Fruit fly (Drosophila melanogaster) whole organism, embryonic: ENCODE measurements around the gene CG14423.

ENCODE experiments used
- ATbp ChIP-seq: fragments of 200-800 bp; sonication (Bioruptor generic); optimal IDR thresholded peaks from 2 replicates; lab custom pipeline; 2017; ENCODE audit warnings: missing biosample characterization, mild to moderate bottlenecking, missing genetic modification characterization, missing genetic modification reagents
- CG10366 ChIP-seq: fragments of 200-800 bp; sonication (Bioruptor generic); IDR thresholded peaks from 2 replicates; pipeline ENCODE4 v1.3.6; 2022; ENCODE audit warnings: missing biosample characterization, missing genetic modification characterization
- CG10543 ChIP-seq: fragments of 200-800 bp; sonication (Bioruptor generic); optimal IDR thresholded peaks from 3 replicates; lab custom pipeline; 2017; ENCODE audit warnings: missing biosample characterization, mild to moderate bottlenecking, missing genetic modification characterization, moderate library complexity
- CG12219 ChIP-seq: fragments of 200-800 bp; sonication (Bioruptor generic); optimal IDR thresholded peaks from 3 replicates; lab custom pipeline; 2018; ENCODE audit warnings: missing biosample characterization, mild to moderate bottlenecking, missing genetic modification characterization
- CG12769 ChIP-seq: fragments of 200-800 bp; sonication (Bioruptor generic); optimal IDR thresholded peaks from 2 replicates; lab custom pipeline; 2019; ENCODE audit warnings: missing biosample characterization, mild to moderate bottlenecking, missing genetic modification characterization, moderate library complexity
- CG13894 ChIP-seq: fragments of 200-800 bp; sonication (Bioruptor generic); optimal IDR thresholded peaks from 3 replicates; lab custom pipeline; 2018; ENCODE audit warnings: missing biosample characterization, mild to moderate bottlenecking, missing genetic modification characterization, moderate library complexity
- CG14441 ChIP-seq: fragments of 200-800 bp; sonication (Bioruptor generic); IDR thresholded peaks from 2 replicates; pipeline ENCODE4 v1.3.6; 2022; ENCODE audit warnings: missing biosample characterization, missing genetic modification characterization
- CG17385 ChIP-seq: fragments of 200-800 bp; sonication (Bioruptor generic); optimal IDR thresholded peaks from 3 replicates; lab custom pipeline; 2018; ENCODE audit warnings: missing biosample characterization, mild to moderate bottlenecking, missing genetic modification characterization
- CG17612 ChIP-seq: fragments of 200-800 bp; sonication (Bioruptor generic); IDR thresholded peaks from 2 replicates; pipeline ENCODE4 v1.3.6; 2022; ENCODE audit warnings: missing biosample characterization, missing genetic modification characterization
- CG18011 ChIP-seq: fragments of 200-800 bp; sonication (Bioruptor generic); optimal IDR thresholded peaks from 2 replicates; lab custom pipeline; 2017; ENCODE audit warnings: missing biosample characterization, missing genetic modification characterization, mild to moderate bottlenecking, moderate library complexity, missing genotype
- CG2120 ChIP-seq: fragments of 200-800 bp; sonication (Bioruptor generic); optimal IDR thresholded peaks from 3 replicates; lab custom pipeline; 2016; ENCODE audit warnings: missing biosample characterization, missing genetic modification characterization
- CG30431 ChIP-seq: fragments of 200-800 bp; sonication (Bioruptor generic); optimal IDR thresholded peaks from 2 replicates; lab custom pipeline; 2017; ENCODE audit warnings: missing biosample characterization, missing genetic modification characterization
- CG32772 ChIP-seq: fragments of 200-800 bp; sonication (Bioruptor generic); IDR thresholded peaks from 2 replicates; pipeline ENCODE4 v1.3.6; 2022; ENCODE audit warnings: missing biosample characterization, missing genetic modification characterization
- CG4854 ChIP-seq: fragments of 200-800 bp; sonication (Bioruptor generic); optimal IDR thresholded peaks from 2 replicates; lab custom pipeline; 2016; ENCODE audit warnings: missing biosample characterization, missing genetic modification characterization, inconsistent platforms
- CG8478 ChIP-seq: fragments of >200 bp; optimal IDR thresholded peaks from 2 replicates; lab custom pipeline; 2018
- Dbx ChIP-seq: fragments of 200-800 bp; sonication (Bioruptor generic); IDR thresholded peaks from 3 replicates; pipeline ENCODE4 v1.3.6; 2022; ENCODE audit warnings: missing biosample characterization, missing genetic modification characterization
- HHEX ChIP-seq: fragments of 200-800 bp; sonication (Bioruptor generic); optimal IDR thresholded peaks from 3 replicates; lab custom pipeline; 2017; ENCODE audit warnings: missing biosample characterization, mild to moderate bottlenecking, missing genetic modification characterization, missing genetic modification reagents
- HmgZ ChIP-seq: fragments of 200-800 bp; sonication (Bioruptor generic); optimal IDR thresholded peaks from 2 replicates; lab custom pipeline; 2018; ENCODE audit warnings: missing biosample characterization, mild to moderate bottlenecking, missing genetic modification characterization
- Nf-YA ChIP-seq: fragments of 200-800 bp; sonication (Bioruptor generic); IDR thresholded peaks from 2 replicates; pipeline ENCODE4 v1.3.6; 2022; ENCODE audit warnings: missing biosample characterization, missing genetic modification characterization
- abd-A ChIP-seq: fragments of 200-800 bp; sonication (Bioruptor generic); optimal IDR thresholded peaks from 3 replicates; lab custom pipeline; 2019; ENCODE audit warnings: missing biosample characterization, mild to moderate bottlenecking, missing genetic modification characterization, moderate library complexity
- ato ChIP-seq: fragments of 200-800 bp; sonication (Bioruptor generic); IDR thresholded peaks from 2 replicates; pipeline ENCODE4 v1.3.6; 2022; ENCODE audit warnings: missing biosample characterization, missing genetic modification characterization; ENCODE audit not compliant: partially characterized antibody
- br ChIP-seq: fragments of >200 bp; optimal IDR thresholded peaks from 2 replicates; lab custom pipeline; 2017
- bsh ChIP-seq, 2 experiments: fragments of 200-800 bp; sonication (Bioruptor generic); optimal IDR thresholded peaks; 2 replicates each; lab custom pipeline; 2017 to 2018; ENCODE audit warnings: mild to moderate bottlenecking in 2 of 2, missing biosample characterization in 2 of 2, missing genetic modification characterization in 2 of 2, moderate library complexity in 1 of 2
- chinmo ChIP-seq: fragments of 200-800 bp; sonication (Bioruptor generic); IDR thresholded peaks from 4 replicates; pipeline ENCODE4 v1.3.6; 2022; ENCODE audit warnings: missing biosample characterization, missing genetic modification characterization; ENCODE audit not compliant: partially characterized antibody
- crp ChIP-seq, 2 experiments: fragments of 200-800 bp; sonication (Bioruptor generic); optimal IDR thresholded peaks; 2 replicates in 1 of 2; 3 replicates in 1 of 2; lab custom pipeline; 2017; ENCODE audit warnings: missing biosample characterization in 2 of 2, missing genetic modification characterization in 2 of 2, mild to moderate bottlenecking in 1 of 2, moderate library complexity in 1 of 2
- gsb-n ChIP-seq: fragments of 200-800 bp; sonication (Bioruptor generic); optimal IDR thresholded peaks from 3 replicates; lab custom pipeline; 2018; ENCODE audit warnings: missing biosample characterization, mild to moderate bottlenecking, missing genetic modification characterization
- hb ChIP-seq: fragments of 200-800 bp; sonication (Bioruptor generic); IDR thresholded peaks from 3 replicates; pipeline ENCODE4 v1.3.6; 2022; ENCODE audit warnings: missing biosample characterization, missing genetic modification characterization; ENCODE audit not compliant: partially characterized antibody
- hbn ChIP-seq: fragments of 200-800 bp; sonication (Bioruptor generic); IDR thresholded peaks from 2 replicates; pipeline ENCODE4 v1.3.6; 2022; ENCODE audit warnings: missing biosample characterization, missing genetic modification characterization; ENCODE audit not compliant: partially characterized antibody
- kni ChIP-seq: fragments of 200-800 bp; sonication (Bioruptor generic); optimal IDR thresholded peaks from 3 replicates; lab custom pipeline; 2017; ENCODE audit warnings: mild to moderate bottlenecking, missing biosample characterization, missing genetic modification reagents, missing genetic modification characterization
- lab ChIP-seq: fragments of 200-800 bp; sonication (Bioruptor generic); optimal IDR thresholded peaks from 3 replicates; lab custom pipeline; 2017; ENCODE audit warnings: missing biosample characterization, missing genetic modification characterization, mild to moderate bottlenecking, moderate library complexity, missing genetic modification reagents
- lola ChIP-seq, 3 experiments: fragments of >200 bp in 2 of 3; fragments of 200-800 bp in 1 of 3; sonication (Bioruptor generic) in 1 of 3; optimal IDR thresholded peaks; 2 replicates each; lab custom pipeline; 2017 to 2019; ENCODE audit warnings: missing biosample characterization in 3 of 3, missing genetic modification characterization in 3 of 3, mild to moderate bottlenecking in 1 of 3, moderate library complexity in 1 of 3
- mam ChIP-seq: fragments of 200-800 bp; sonication (Bioruptor generic); optimal IDR thresholded peaks from 3 replicates; lab custom pipeline; 2016; ENCODE audit warnings: missing biosample characterization, missing genetic modification characterization
- oc ChIP-seq: fragments of 200-800 bp; sonication (Bioruptor generic); optimal IDR thresholded peaks from 2 replicates; lab custom pipeline; 2018; ENCODE audit warnings: missing biosample characterization, mild to moderate bottlenecking, missing genetic modification characterization, moderate library complexity
- pros ChIP-seq: fragments of 200-800 bp; sonication (Bioruptor generic); optimal IDR thresholded peaks from 3 replicates; lab custom pipeline; 2019; ENCODE audit warnings: missing biosample characterization, mild to moderate bottlenecking, missing genetic modification characterization, moderate library complexity
- rib ChIP-seq: fragments of 200-800 bp; sonication (Bioruptor generic); IDR thresholded peaks from 2 replicates; pipeline ENCODE4 v1.3.6; 2022; ENCODE audit warnings: missing biosample characterization, missing genetic modification characterization
- sd ChIP-seq: fragments of 200-800 bp; sonication (Bioruptor generic); optimal IDR thresholded peaks from 3 replicates; lab custom pipeline; 2018; ENCODE audit warnings: missing biosample characterization, mild to moderate bottlenecking, missing genetic modification characterization, moderate library complexity
- sens ChIP-seq: fragments of 200-800 bp; sonication (Bioruptor generic); peaks from one replicate; lab custom pipeline; 2016; ENCODE audit warnings: missing biosample characterization, missing genetic modification characterization
- sens-2 ChIP-seq: fragments of 200-800 bp; sonication (Bioruptor generic); IDR thresholded peaks from 2 replicates; pipeline ENCODE4 v1.3.6; 2022; ENCODE audit warnings: missing biosample characterization, missing genetic modification characterization
- shn ChIP-seq: fragments of 200-800 bp; sonication (Bioruptor generic); optimal IDR thresholded peaks from 3 replicates; lab custom pipeline; 2016; ENCODE audit warnings: missing biosample characterization, missing genetic modification characterization
- sqz ChIP-seq: fragments of 200-800 bp; sonication (Bioruptor generic); optimal IDR thresholded peaks from 3 replicates; lab custom pipeline; 2018; ENCODE audit warnings: missing biosample characterization, mild to moderate bottlenecking, missing genetic modification characterization
- sr ChIP-seq: fragments of 200-800 bp; sonication (Bioruptor generic); IDR thresholded peaks from 3 replicates; pipeline ENCODE4 v1.3.6; 2022; ENCODE audit warnings: missing biosample characterization, missing genetic modification characterization
- vvl ChIP-seq: fragments of 200-800 bp; sonication (Bioruptor generic); IDR thresholded peaks from 2 replicates; pipeline ENCODE4 v1.3.6; 2022; ENCODE audit warnings: missing biosample characterization, missing genetic modification characterization
- yki ChIP-seq: fragments of >200 bp; optimal IDR thresholded peaks from 3 replicates; lab custom pipeline; 2018
- z ChIP-seq: fragments of 200-800 bp; sonication (Bioruptor generic); IDR thresholded peaks from 3 replicates; pipeline ENCODE4 v1.3.6; 2022; ENCODE audit warnings: missing biosample characterization, missing genetic modification characterization
- zfh1 ChIP-seq: fragments of 200-800 bp; sonication (Bioruptor generic); IDR thresholded peaks from 3 replicates; pipeline ENCODE4 v1.3.6; 2022; ENCODE audit warnings: missing biosample characterization, missing genetic modification characterization
- zfh2 ChIP-seq: fragments of 200-800 bp; sonication (Bioruptor generic); optimal IDR thresholded peaks from 2 replicates; lab custom pipeline; 2016; ENCODE audit warnings: missing biosample characterization, missing genetic modification characterization

CG14423 gene

DNA sequence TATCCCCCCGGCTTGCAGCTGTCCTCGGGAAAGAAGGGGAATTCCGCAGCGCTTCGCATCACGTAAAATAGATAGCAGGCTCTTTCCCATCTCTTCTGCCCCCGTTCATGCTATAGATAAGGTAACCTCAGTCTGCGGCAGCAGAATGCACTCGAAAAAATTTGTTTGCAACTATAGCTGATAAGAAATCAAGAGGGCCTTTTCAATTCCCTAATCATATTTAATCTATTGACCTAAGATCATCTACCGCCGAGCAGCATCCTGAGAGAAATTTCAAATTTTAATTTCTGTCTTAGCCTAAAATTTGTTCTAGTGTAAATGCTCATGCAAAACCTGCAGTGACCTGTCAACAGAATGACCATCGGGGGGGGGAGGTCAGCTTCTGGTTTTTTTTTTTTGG, 11.4 kb downstream of the CG14423 start (continued):
- no peak for TF ChIP-seq Dbx (GFP tag; lab: Robert Waterston, UW)
- no peak for TF ChIP-seq CG10366 (GFP tag; lab: Robert Waterston, UW)
- no peak for TF ChIP-seq hbn (GFP tag; lab: Robert Waterston, UW)
- TF ChIP-seq ATbp = no peak
- TF ChIP-seq CG12219 = no peak
- no peak for TF ChIP-seq mam (GFP tag; lab: Kevin White, UChicago)

- TF ChIP-seq z (GFP tag; lab: Robert Waterston, UW) = no peak
- no peak for TF ChIP-seq CG17612 (GFP tag; lab: Robert Waterston, UW)
- TF ChIP-seq gsb-n (tag; lab: Kevin White, UChicago) = peak; percentile 4
- TF ChIP-seq ato (GFP tag; lab: Robert Waterston, UW) = no peak
- peak; percentile 62; the same call in 1 of the 4 replicates for TF ChIP-seq chinmo
- TF ChIP-seq CG14441 (GFP tag; lab: Robert Waterston, UW) = no peak
- TF ChIP-seq HHEX (GFP tag; lab: Kevin White, UChicago) = no peak
- TF ChIP-seq CG8478 (lab: Kevin White, UChicago) = no peak
- TF ChIP-seq CG13894 = peak; percentile 5
- TF ChIP-seq vvl (GFP tag; lab: Robert Waterston, UW) = peak; percentile 60; the same call in 1 of the 2 replicates
- no peak for TF ChIP-seq CG2120 (GFP tag; lab: Kevin White, UChicago)
- no peak for TF ChIP-seq br (lab: Kevin White, UChicago)
- peak; percentile 37 for TF ChIP-seq CG12769 (tag; lab: Kevin White, UChicago)
- TF ChIP-seq yki (lab: Kevin White, UChicago) = no peak
- TF ChIP-seq CG30431 = no peak
- TF ChIP-seq lab = no peak
- TF ChIP-seq lola (GFP tag; optimal IDR thresholded peaks at IDR 0.05; lab: Kevin White, UChicago) = no peak
- TF ChIP-seq sens-2 (GFP tag; lab: Robert Waterston, UW) = no peak
- no peak for TF ChIP-seq bsh (GFP tag; optimal IDR thresholded peaks at IDR 0.05; lab: Kevin White, UChicago)
These were observed 18.0 kb downstream of the CG14423 start for dm6 chrX:2963171-2963570.

DNA sequence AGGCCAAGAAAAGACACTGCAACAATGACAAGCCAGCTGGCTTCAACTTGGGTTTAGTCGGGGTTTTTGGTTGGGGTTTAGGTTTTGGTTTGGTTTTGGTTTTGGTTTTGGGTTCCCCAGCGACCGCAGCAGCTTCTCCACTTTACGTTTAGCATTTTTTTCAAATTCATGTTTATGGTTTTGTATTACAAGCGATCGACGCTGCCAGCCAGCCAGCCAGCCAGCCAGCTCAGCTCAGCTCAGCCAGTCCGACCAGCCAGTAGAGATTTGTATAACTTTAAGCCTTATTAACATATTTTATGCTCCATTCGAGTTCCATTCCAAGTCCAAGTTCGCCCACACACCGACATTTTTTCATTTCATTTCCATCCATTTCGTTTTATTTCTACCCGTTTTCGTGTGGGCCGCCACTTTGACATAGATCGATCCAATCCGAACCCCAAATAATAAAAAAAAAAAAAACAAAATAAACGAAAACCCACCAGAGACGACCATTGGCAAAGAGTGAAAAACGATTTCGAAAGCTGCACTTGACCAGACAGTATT, 18.7 kb downstream of the CG14423 start:
- TF ChIP-seq sd (tag; lab: Kevin White, UChicago) (peak; percentile 69), oc (peak; percentile 70), sr (GFP tag; lab: Robert Waterston, UW) (peak; percentile 52; the same call in 2 of the 3 replicates), kni (GFP tag; lab: Kevin White, UChicago) (peak; percentile 7), CG10543 (GFP tag; lab: Kevin White, UChicago) (peak; percentile 21), shn (GFP tag; lab: Kevin White, UChicago) (no peak), pros (GFP tag; lab: Kevin White, UChicago) (peak; percentile 17), vvl (GFP tag; lab: Robert Waterston, UW) (peak; percentile 64), CG12769 (tag; lab: Kevin White, UChicago) (peak; percentile 17), HmgZ (no peak), CG4854 (GFP tag; lab: Kevin White, UChicago) (no peak), abd-A (tag; lab: Kevin White, UChicago) (peak; percentile 70)

- TF ChIP-seq abd-A (tag; lab: Kevin White, UChicago) (peak; percentile 46), sens (GFP tag; lab: Kevin White, UChicago) (peak; percentile 81), CG17385 (GFP tag; lab: Kevin White, UChicago) (no peak), CG32772 (GFP tag; lab: Robert Waterston, UW) (no peak), sqz (GFP tag; lab: Kevin White, UChicago) (peak; percentile 77), crp (GFP tag; optimal IDR thresholded peaks at IDR 0.05; lab: Kevin White, UChicago) (no peak), kni (GFP tag; lab: Kevin White, UChicago) (peak; percentile 33), Nf-YA (no peak), zfh1 (GFP tag; lab: Robert Waterston, UW) (0 out of 3 replicates have a peak, but pooled peaks have one; percentile 9), CG10543 (GFP tag; lab: Kevin White, UChicago) (no peak), rib (GFP tag; lab: Robert Waterston, UW) (no peak), zfh2 (GFP tag; lab: Kevin White, UChicago) (no peak), hb (GFP tag; lab: Robert Waterston, UW) (no peak), CG18011 (GFP tag; lab: Kevin White, UChicago) (no peak)
These were observed 19.6 kb downstream of the CG14423 start for dm6 chrX:2964678-2965231.
